Worm (Caenorhabditis elegans): ENCODE results near the gene Y47D7A.18.

DNA sequence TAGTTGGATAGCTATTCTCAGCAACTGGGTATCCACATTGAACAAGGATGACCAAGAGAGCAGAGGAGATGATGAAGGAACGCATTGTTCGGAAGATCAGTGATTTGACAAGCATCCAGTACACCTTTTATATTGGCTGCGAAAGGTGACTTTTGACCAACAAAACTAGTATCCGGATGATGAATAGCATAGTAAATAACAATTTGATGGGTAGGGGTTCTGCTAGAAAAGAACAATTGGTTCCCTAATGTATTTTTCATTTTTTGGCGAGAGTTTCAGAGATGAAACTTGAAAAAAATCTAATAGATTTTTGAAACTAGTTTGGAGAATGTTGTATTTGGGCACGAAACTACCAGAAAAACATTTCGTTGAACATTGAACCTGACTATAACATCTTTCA is 11.6 kb upstream of the Y47D7A.18 start, which contains the start of gene Y47D7A.11:
- no peak for TF ChIP-seq npax-4 (tag; optimal IDR thresholded peaks at IDR 0.05)
- no peak for TF ChIP-seq pha-4 (tag; optimal IDR thresholded peaks at IDR 0.05)
- TF ChIP-seq ttx-3 (tag; optimal IDR thresholded peaks at IDR 0.05): no peak
- no peak for TF ChIP-seq dmd-4 (tag; optimal IDR thresholded peaks at IDR 0.05; ENCODE audit: borderline replicate concordance)
- no peak for TF ChIP-seq lin-11 (tag; optimal IDR thresholded peaks at IDR 0.05)
- TF ChIP-seq K09A11.1 (tag; optimal IDR thresholded peaks at IDR 0.05; ENCODE audit: insufficient read depth): no peak
- TF ChIP-seq tbx-2 (tag; optimal IDR thresholded peaks at IDR 0.05): no peak
- TF ChIP-seq Y22D7AL.16 (tag; optimal IDR thresholded peaks at IDR 0.05): no peak
- TF ChIP-seq lim-6 (tag; optimal IDR thresholded peaks at IDR 0.05): no peak
- TF ChIP-seq ceh-19 (GFP tag; optimal IDR thresholded peaks at IDR 0.05): no peak

Measured in whole organism, late embryonic.